Worm (Caenorhabditis elegans): Measurements from ENCODE around the gene agt-2.
A peak's percentile ranks its signal among the peaks of the same experiment; 100 is the strongest.

agt-2 gene

ce11 chrII:5342412-5342811, 31.2 kb downstream of the agt-2 start:
- TF ChIP-seq dpl-1 (GFP tag; optimal IDR thresholded peaks at IDR 0.05): no peak
- TF ChIP-seq efl-1 (GFP tag; optimal IDR thresholded peaks at IDR 0.05): no peak
- TF ChIP-seq hmg-1.2 (GFP tag; IDR thresholded peaks at IDR 0.05): no peak
- 0 out of 2 replicates have a peak, but pooled peaks have one; percentile 1 for TF ChIP-seq nfyb-1 (GFP tag; IDR thresholded peaks at IDR 0.05)
- TF ChIP-seq F37B4.10 (GFP tag; IDR thresholded peaks at IDR 0.05): no peak
- TF ChIP-seq sptf-2 (GFP tag; optimal IDR thresholded peaks at IDR 0.05): no peak

ce11 chrII:5341573-5341972, 32.1 kb downstream of the agt-2 start:
- no peak for TF ChIP-seq akir-1 (GFP tag; optimal IDR thresholded peaks at IDR 0.05)

ce11 chrII:5340672-5341568, 32.7 kb downstream of the agt-2 start:
- TF ChIP-seq nhr-120 (GFP tag; IDR thresholded peaks at IDR 0.05): no peak
- TF ChIP-seq madf-3 (GFP tag; IDR thresholded peaks at IDR 0.05): peak; percentile 71; the same call in 1 of the 2 replicates
- no peak for TF ChIP-seq ama-1 (optimal IDR thresholded peaks at IDR 0.05)
- TF ChIP-seq ama-1 (GFP tag; optimal IDR thresholded peaks at IDR 0.05): peak in 1 of 2 experiments; percentile 19
- TF ChIP-seq ceh-27 (GFP tag; optimal IDR thresholded peaks at IDR 0.05): no peak
- peak; percentile 28 for TF ChIP-seq repo-1 (tag; optimal IDR thresholded peaks at IDR 0.05)
- TF ChIP-seq hmg-20 (GFP tag; IDR thresholded peaks at IDR 0.05): no peak
- no peak for TF ChIP-seq hrde-1 (tag; optimal IDR thresholded peaks at IDR 0.05; ENCODE audit: borderline replicate concordance)
- no peak for TF ChIP-seq lsy-27 (tag; optimal IDR thresholded peaks at IDR 0.05; ENCODE audit: borderline replicate concordance, insufficient read depth)
- peak; percentile 37 for TF ChIP-seq chd-7 (tag; optimal IDR thresholded peaks at IDR 0.05)
- no peak for TF ChIP-seq ztf-3 (GFP tag; optimal IDR thresholded peaks at IDR 0.05)
- peak; percentile 37; the same call in 1 of the 2 replicates for TF ChIP-seq K11D2.4 (GFP tag; IDR thresholded peaks at IDR 0.05)
- TF ChIP-seq Y95B8A.8 (GFP tag; IDR thresholded peaks at IDR 0.05): no peak
- TF ChIP-seq ceh-40 (GFP tag; IDR thresholded peaks at IDR 0.05): peak; percentile 64; the same call in 1 of the 2 replicates
- no peak for TF ChIP-seq Y79H2A.3 (GFP tag; conservative IDR thresholded peaks at IDR 0.05)
- peak; percentile 8 for TF ChIP-seq ZK185.1 (tag; optimal IDR thresholded peaks at IDR 0.05; ENCODE audit: poor library complexity, severe bottlenecking)
- no peak; the same call in 1 of the 2 replicates for TF ChIP-seq cebp-1 (GFP tag; IDR thresholded peaks at IDR 0.05)
- peak; percentile 61 for TF ChIP-seq cebp-1 (tag; optimal IDR thresholded peaks at IDR 0.05)
- 0 out of 2 replicates have a peak, but pooled peaks have one; percentile 69 for TF ChIP-seq nfyb-1 (GFP tag; IDR thresholded peaks at IDR 0.05)
- peak; percentile 5 for TF ChIP-seq K12H6.12 (tag; optimal IDR thresholded peaks at IDR 0.05)
- peak; percentile 58 for TF ChIP-seq dox-1 (GFP tag; IDR thresholded peaks at IDR 0.05)
- peak; percentile 6 for TF ChIP-seq die-1 (tag; optimal IDR thresholded peaks at IDR 0.05)
- no peak for TF ChIP-seq snpc-1.1 (tag; optimal IDR thresholded peaks at IDR 0.05; ENCODE audit: insufficient read depth)
- TF ChIP-seq madf-6 (GFP tag; IDR thresholded peaks at IDR 0.05): peak; percentile 17; the same call in 1 of the 2 replicates

ce11 chrII:5339547-5339946, 34.1 kb downstream of the agt-2 start:
- TF ChIP-seq ztf-22 (GFP tag; optimal IDR thresholded peaks at IDR 0.05): no peak
- TF ChIP-seq B0019.2 (GFP tag; conservative IDR thresholded peaks at IDR 0.05): no peak
- no peak for TF ChIP-seq F57C9.4 (tag; optimal IDR thresholded peaks at IDR 0.05)
- TF ChIP-seq ekl-4 (GFP tag; IDR thresholded peaks at IDR 0.05): no peak

All from whole organism, young adult.